Fruit fly (Drosophila melanogaster): ENCODE data around the gene CG12104.

Gene CG12104

dm6 chr3L:1576489-1577106 lies 25.9 kb downstream of the CG12104 start, which contains the start of gene CG13917 (continued):
- TF ChIP-seq ranshi (GFP tag; IDR thresholded peaks at IDR 0.05), result no peak
- TF ChIP-seq usp (GFP tag; optimal IDR thresholded peaks at IDR 0.05), result no peak
- TF ChIP-seq CG32532 (GFP tag; IDR thresholded peaks at IDR 0.05), result no peak
- TF ChIP-seq CG6854 (GFP tag; optimal IDR thresholded peaks at IDR 0.05), result no peak
- peak; percentile 45 for TF ChIP-seq CG4617 (GFP tag; optimal IDR thresholded peaks at IDR 0.05; ENCODE audit: borderline replicate concordance)
- no peak for TF ChIP-seq Blimp-1 (GFP tag; optimal IDR thresholded peaks at IDR 0.05)
- peak; percentile 1 for TF ChIP-seq kay (GFP tag; optimal IDR thresholded peaks at IDR 0.05)
- no peak for TF ChIP-seq dysf (GFP tag; IDR thresholded peaks at IDR 0.05)
- TF ChIP-seq CG1832 (GFP tag; optimal IDR thresholded peaks at IDR 0.05), result no peak
- TF ChIP-seq CG11696 (GFP tag; IDR thresholded peaks at IDR 0.05), result no peak
- TF ChIP-seq fd102C (GFP tag; optimal IDR thresholded peaks at IDR 0.05), result no peak
- no peak for TF ChIP-seq ase (GFP tag; IDR thresholded peaks at IDR 0.05)
- no peak for TF ChIP-seq ara (GFP tag; IDR thresholded peaks at IDR 0.05)
- TF ChIP-seq Vsx1 (GFP tag; optimal IDR thresholded peaks at IDR 0.05), result no peak
- TF ChIP-seq CG2129 (GFP tag; IDR thresholded peaks at IDR 0.05; ENCODE audit: partially characterized antibody), result no peak
- TF ChIP-seq bigmax (GFP tag; optimal IDR thresholded peaks at IDR 0.05), result no peak
- TF ChIP-seq CG3407 (GFP tag; optimal IDR thresholded peaks at IDR 0.05), result no peak
- TF ChIP-seq inv (GFP tag; IDR thresholded peaks at IDR 0.05; ENCODE audit: partially characterized antibody), result no peak; the same call in 1 of the 2 replicates
- TF ChIP-seq CG4404 (GFP tag; IDR thresholded peaks at IDR 0.05), result no peak
- TF ChIP-seq CG16779 (GFP tag; IDR thresholded peaks at IDR 0.05), result no peak
- TF ChIP-seq CG11456 (GFP tag; IDR thresholded peaks at IDR 0.05), result no peak
- TF ChIP-seq CG6791 (GFP tag; IDR thresholded peaks at IDR 0.05; ENCODE audit: partially characterized antibody), result no peak
- TF ChIP-seq Gug (GFP tag; IDR thresholded peaks at IDR 0.05), result no peak
- no peak for TF ChIP-seq H2.0 (GFP tag; IDR thresholded peaks at IDR 0.05)
- TF ChIP-seq MTF-1 (GFP tag; optimal IDR thresholded peaks at IDR 0.05; ENCODE audit: borderline replicate concordance), result no peak
- no peak for TF ChIP-seq pnt (GFP tag; optimal IDR thresholded peaks at IDR 0.05)
- no peak for TF ChIP-seq Six4 (GFP tag; optimal IDR thresholded peaks at IDR 0.05)
- no peak for TF ChIP-seq CG15479 (GFP tag; optimal IDR thresholded peaks at IDR 0.05)
- TF ChIP-seq CG10565 (GFP tag; optimal IDR thresholded peaks at IDR 0.05), result no peak
- peak; percentile 76 for TF ChIP-seq vvl (GFP tag; IDR thresholded peaks at IDR 0.05)
- TF ChIP-seq Lim3 (GFP tag; IDR thresholded peaks at IDR 0.05), result no peak
- TF ChIP-seq scrt (GFP tag; optimal IDR thresholded peaks at IDR 0.05), result no peak
- TF ChIP-seq CG6272 (GFP tag; IDR thresholded peaks at IDR 0.05), result no peak
- no peak for TF ChIP-seq ro (GFP tag; IDR thresholded peaks at IDR 0.05)
- TF ChIP-seq CG1529 (GFP tag; optimal IDR thresholded peaks at IDR 0.05), result no peak
- TF ChIP-seq GATAe (GFP tag; conservative IDR thresholded peaks at IDR 0.05), result no peak
- no peak for TF ChIP-seq fru (optimal IDR thresholded peaks at IDR 0.05)
- no peak for TF ChIP-seq Bdp1 (GFP tag; optimal IDR thresholded peaks at IDR 0.05)
- TF ChIP-seq Nf-YC (tag; optimal IDR thresholded peaks at IDR 0.05), result peak; percentile 24
- no peak for TF ChIP-seq CG15011 (GFP tag; optimal IDR thresholded peaks at IDR 0.05)
- TF ChIP-seq CG12769 (tag; optimal IDR thresholded peaks at IDR 0.05), result no peak
- TF ChIP-seq D (optimal IDR thresholded peaks at IDR 0.05), result no peak
- TF ChIP-seq D (GFP tag; optimal IDR thresholded peaks at IDR 0.05), result no peak
- TF ChIP-seq CG11247 (GFP tag; IDR thresholded peaks at IDR 0.05), result no peak
- TF ChIP-seq az2 (GFP tag; optimal IDR thresholded peaks at IDR 0.05), result no peak
- TF ChIP-seq Mes4 (GFP tag; optimal IDR thresholded peaks at IDR 0.05), result no peak
- no peak for TF ChIP-seq lola (GFP tag; optimal IDR thresholded peaks at IDR 0.05)
- TF ChIP-seq zen (tag; optimal IDR thresholded peaks at IDR 0.05), result peak; percentile 31
- no peak for TF ChIP-seq HHEX (GFP tag; optimal IDR thresholded peaks at IDR 0.05)
- no peak for TF ChIP-seq cato (GFP tag; optimal IDR thresholded peaks at IDR 0.05; ENCODE audit: borderline replicate concordance)
- no peak for TF ChIP-seq Adf1 (GFP tag; IDR thresholded peaks at IDR 0.05)
- TF ChIP-seq maf-S (GFP tag; optimal IDR thresholded peaks at IDR 0.05), result no peak
